Worm (Caenorhabditis elegans) whole organism, L3 larva: Measurements from ENCODE around the gene ncr-1.

Experiments used
- ama-1 ChIP-seq: fragments of 150-350 bp; optimal IDR thresholded peaks from 2 replicates; lab custom pipeline; 2018
- egl-5 ChIP-seq: fragments of 150-350 bp; optimal IDR thresholded peaks from 2 replicates; lab custom pipeline; 2017; ENCODE audit warnings: missing biosample characterization, missing genetic modification reagents, missing genetic modification characterization, inconsistent platforms
- zag-1 ChIP-seq: fragments of 150-350 bp; optimal IDR thresholded peaks from 2 replicates; lab custom pipeline; 2014; ENCODE audit warnings: missing biosample characterization, missing genetic modification characterization

ce11 chrX:4507122-4507681, 18.5 kb upstream of the ncr-1 start:
- TF ChIP-seq ama-1 (lab: Kevin White, UChicago): no peak
- TF ChIP-seq egl-5 (tag; lab: Kevin White, UChicago): no peak
- TF ChIP-seq zag-1 (tag; lab: Kevin White, UChicago): no peak
